Worm (Caenorhabditis elegans): Measurements from ENCODE around the gene tbx-36.

Gene tbx-36

DNA sequence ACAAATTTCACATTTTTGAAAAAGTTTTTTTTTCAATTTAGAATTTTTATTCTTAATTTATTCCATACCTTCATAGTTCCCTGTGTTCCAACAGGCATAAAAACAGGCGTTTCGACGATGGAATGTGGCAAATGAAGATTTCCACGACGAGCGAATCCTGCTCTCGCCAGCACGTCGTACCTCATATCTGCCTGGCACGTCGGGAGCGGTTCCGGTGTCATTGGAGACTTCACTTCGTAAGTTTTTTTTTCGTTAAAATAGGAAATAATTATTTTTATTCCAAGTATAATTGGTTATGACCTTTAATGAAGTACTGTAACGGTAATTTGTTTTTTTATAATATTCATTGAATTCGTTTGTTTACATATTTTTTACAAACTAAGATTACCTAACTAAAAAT is 9.2 kb downstream of the tbx-36 start, which contains the start of gene tgt-1:
Gene tgt-1 (minus strand): TSS at position 232 of the 400 bp plus-strand sequence.
- no peak for TF ChIP-seq nhr-25 (tag; optimal IDR thresholded peaks at IDR 0.05)
- TF ChIP-seq unc-62 (GFP tag; optimal IDR thresholded peaks at IDR 0.05), result no peak
- no peak for TF ChIP-seq fkh-2 (tag; optimal IDR thresholded peaks at IDR 0.05)
- no peak for TF ChIP-seq nhr-12 (tag; optimal IDR thresholded peaks at IDR 0.05)
- no peak for TF ChIP-seq elt-1 (tag; optimal IDR thresholded peaks at IDR 0.05)
- TF ChIP-seq mdl-1 (tag; optimal IDR thresholded peaks at IDR 0.05), result no peak
- TF ChIP-seq nhr-23 (tag; optimal IDR thresholded peaks at IDR 0.05), result no peak
- no peak for TF ChIP-seq fos-1 (tag; optimal IDR thresholded peaks at IDR 0.05)
- no peak for TF ChIP-seq mml-1 (tag; optimal IDR thresholded peaks at IDR 0.05)
- TF ChIP-seq egl-27 (tag; optimal IDR thresholded peaks at IDR 0.05), result no peak
- TF ChIP-seq pha-4 (tag; optimal IDR thresholded peaks at IDR 0.05), result no peak
- TF ChIP-seq egl-5 (tag; optimal IDR thresholded peaks at IDR 0.05), result no peak
- no peak for TF ChIP-seq lin-39 (tag; optimal IDR thresholded peaks at IDR 0.05)
- TF ChIP-seq nhr-77 (tag; optimal IDR thresholded peaks at IDR 0.05), result no peak
- TF ChIP-seq elt-2 (tag; optimal IDR thresholded peaks at IDR 0.05), result no peak
- no peak for TF ChIP-seq ztf-11 (tag; optimal IDR thresholded peaks at IDR 0.05)
- TF ChIP-seq nhr-67 (tag; optimal IDR thresholded peaks at IDR 0.05), result no peak
- TF ChIP-seq ztf-4 (tag; optimal IDR thresholded peaks at IDR 0.05), result no peak
- no peak for TF ChIP-seq lsy-12 (tag; optimal IDR thresholded peaks at IDR 0.05)
- TF ChIP-seq snpc-4 (tag; optimal IDR thresholded peaks at IDR 0.05), result no peak

DNA sequence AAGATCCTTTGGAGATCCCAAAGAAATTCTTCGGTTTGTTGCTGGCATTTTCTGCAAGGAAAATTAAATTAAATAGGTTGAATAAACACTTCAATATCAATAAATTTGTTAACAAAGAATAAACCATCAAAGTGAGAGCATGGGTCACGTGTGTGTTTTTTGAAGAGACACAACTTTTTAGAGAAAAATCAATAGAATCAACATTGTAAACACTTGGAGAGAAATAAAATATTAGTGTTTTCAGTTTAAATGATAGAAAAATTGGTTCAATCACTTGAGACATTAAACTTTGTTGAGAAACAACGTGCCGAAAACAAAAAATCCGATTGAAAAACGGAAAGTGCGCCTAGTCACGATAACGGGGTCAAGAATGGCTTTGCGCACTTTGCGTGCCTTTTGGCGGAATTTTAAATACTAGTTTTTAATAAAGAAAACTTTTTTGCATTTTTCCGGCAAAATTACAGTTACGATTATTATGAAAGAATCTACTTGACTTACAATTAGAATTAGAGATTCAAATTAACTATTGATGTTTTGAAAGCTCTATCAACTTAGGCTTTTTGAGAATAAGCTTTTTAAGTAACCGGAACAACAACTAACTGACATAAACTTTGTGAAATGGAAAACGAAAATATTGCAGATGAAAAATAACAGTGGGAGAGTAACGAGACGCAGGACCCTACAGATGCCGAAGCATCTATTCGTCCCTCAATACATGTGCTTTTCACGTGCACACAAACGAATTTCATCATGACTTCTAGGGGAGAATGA is 11.3 kb downstream of the tbx-36 start, which contains the start of gene ZK829.7:
Gene ZK829.7 (minus strand): TSS at position 51 of the 771 bp plus-strand sequence.
- TF ChIP-seq egl-27 (tag; optimal IDR thresholded peaks at IDR 0.05) (no peak), elt-3 (tag; optimal IDR thresholded peaks at IDR 0.05) (peak in 1 of 3 experiments; percentile 26), ceh-28 (tag; optimal IDR thresholded peaks at IDR 0.05) (peak; percentile 56), elt-1 (tag; optimal IDR thresholded peaks at IDR 0.05) (no peak), nhr-237 (tag; optimal IDR thresholded peaks at IDR 0.05) (peak; percentile 11), nfya-1 (tag; optimal IDR thresholded peaks at IDR 0.05; ENCODE audit: insufficient read depth) (peak; percentile 39), nhr-28 (tag; optimal IDR thresholded peaks at IDR 0.05) (no peak), nhr-25 (tag; optimal IDR thresholded peaks at IDR 0.05) (peak; percentile 16), ztf-4 (tag; optimal IDR thresholded peaks at IDR 0.05) (no peak), nhr-76 (tag; optimal IDR thresholded peaks at IDR 0.05) (no peak), elt-2 (tag; optimal IDR thresholded peaks at IDR 0.05) (peak; percentile 44), ceh-9 (tag; optimal IDR thresholded peaks at IDR 0.05) (no peak), mml-1 (tag; optimal IDR thresholded peaks at IDR 0.05) (peak; percentile 98), jun-1 (tag; optimal IDR thresholded peaks at IDR 0.05) (peak; percentile 46), nhr-23 (tag; optimal IDR thresholded peaks at IDR 0.05) (peak; percentile 90), egl-5 (tag; optimal IDR thresholded peaks at IDR 0.05) (no peak), lsy-12 (tag; optimal IDR thresholded peaks at IDR 0.05) (peak; percentile 59), hmg-11 (tag; optimal IDR thresholded peaks at IDR 0.05) (peak; percentile 60), pqm-1 (tag; optimal IDR thresholded peaks at IDR 0.05) (no peak), skn-1 (tag; optimal IDR thresholded peaks at IDR 0.05) (no peak), fkh-10 (GFP tag; optimal IDR thresholded peaks at IDR 0.05) (no peak), nhr-12 (tag; optimal IDR thresholded peaks at IDR 0.05) (no peak), pha-4 (tag; optimal IDR thresholded peaks at IDR 0.05) (peak; percentile 88), lin-39 (tag; optimal IDR thresholded peaks at IDR 0.05) (no peak), ZK546.5 (tag; optimal IDR thresholded peaks at IDR 0.05) (no peak), lin-15B (tag; optimal IDR thresholded peaks at IDR 0.05) (peak; percentile 76), tbx-2 (tag; optimal IDR thresholded peaks at IDR 0.05) (peak; percentile 52), aly-2 (tag; optimal IDR thresholded peaks at IDR 0.05) (no peak), nhr-43 (tag; optimal IDR thresholded peaks at IDR 0.05; ENCODE audit: poor library complexity, severe bottlenecking) (peak; percentile 32), ceh-82 (tag; optimal IDR thresholded peaks at IDR 0.05) (peak; percentile 60), zag-1 (tag; optimal IDR thresholded peaks at IDR 0.05) (no peak), R02D3.7 (tag; optimal IDR thresholded peaks at IDR 0.05) (peak; percentile 49), nhr-77 (tag; optimal IDR thresholded peaks at IDR 0.05) (no peak), snpc-4 (tag; optimal IDR thresholded peaks at IDR 0.05) (peak; percentile 29)

All from whole organism, L3 larva.